Worm (Caenorhabditis elegans) whole organism, L1 larva: Measurements from ENCODE around the gene arx-3.
A peak's percentile ranks its signal among the peaks of the same experiment; 100 is the strongest.

Experiments
- C04F5.9 ChIP-seq: sonication (generic microtip); optimal IDR thresholded peaks from 2 replicates; lab custom pipeline; 2016; ENCODE audit warnings: missing genetic modification characterization, missing compliant biosample characterization
- aha-1 ChIP-seq: fragments of 150-350 bp; optimal IDR thresholded peaks from 2 replicates; lab custom pipeline; 2014; ENCODE audit warnings: missing biosample characterization, missing genetic modification characterization
- ama-1 ChIP-seq: fragments of 150-350 bp; optimal IDR thresholded peaks from 2 replicates; lab custom pipeline; 2014
- blmp-1 ChIP-seq: fragments of 150-350 bp; optimal IDR thresholded peaks from 2 replicates; lab custom pipeline; 2014; ENCODE audit warnings: missing biosample characterization, missing genetic modification characterization
- ceh-63 ChIP-seq: fragments of 200-800 bp; sonication (Bioruptor generic); optimal IDR thresholded peaks from 2 replicates; lab custom pipeline; 2018; ENCODE audit warnings: mild to moderate bottlenecking, missing genetic modification characterization, missing compliant biosample characterization
- dsc-1 ChIP-seq: sonication (generic microtip); optimal IDR thresholded peaks from 2 replicates; lab custom pipeline; 2016; ENCODE audit warnings: mild to moderate bottlenecking, missing genetic modification characterization, missing compliant biosample characterization
- efl-1 ChIP-seq, 4 experiments: fragments of 150-350 bp; optimal IDR thresholded peaks in 3 of 4; peaks in 1 of 4; 1 replicate in 1 of 4; 2 replicates in 3 of 4; lab custom pipeline; 2014; ENCODE audit warnings: missing biosample characterization in 2 of 4, missing genetic modification characterization in 2 of 4, missing genetic modification reagents in 2 of 4
- efl-3 ChIP-seq: fragments of 200-800 bp; sonication (Bioruptor generic); optimal IDR thresholded peaks from 2 replicates; lab custom pipeline; 2018; ENCODE audit warnings: mild to moderate bottlenecking, missing genetic modification characterization, missing compliant biosample characterization
- egl-13 ChIP-seq: sonication (generic microtip); optimal IDR thresholded peaks from 2 replicates; lab custom pipeline; 2016; ENCODE audit warnings: missing genotype, missing genetic modification reagents, missing genetic modification characterization, missing compliant biosample characterization
- elt-2 ChIP-seq: sonication (generic microtip); optimal IDR thresholded peaks from 2 replicates; lab custom pipeline; 2016; ENCODE audit warnings: missing genetic modification characterization, mild to moderate bottlenecking, inconsistent platforms, missing compliant biosample characterization, missing genetic modification reagents
- elt-3 ChIP-seq, 6 experiments: fragments of 150-350 bp in 1 of 6; sonication (generic microtip); optimal IDR thresholded peaks; 2 replicates each; lab custom pipeline; 2017 to 2018; ENCODE audit warnings: missing biosample characterization in 6 of 6, missing genetic modification characterization in 6 of 6, inconsistent platforms in 1 of 6
- ets-5 ChIP-seq: fragments of 200-800 bp; sonication (Bioruptor generic); IDR thresholded peaks from 2 replicates; pipeline ENCODE4 v1.3.6; 2022; ENCODE audit warnings: missing genetic modification characterization, missing compliant biosample characterization
- fkh-10 ChIP-seq: sonication (generic microtip); optimal IDR thresholded peaks from 2 replicates; lab custom pipeline; 2017; ENCODE audit warnings: missing biosample characterization, missing genetic modification reagents, missing genetic modification characterization
- fkh-4 ChIP-seq: sonication (generic microtip); optimal IDR thresholded peaks from 2 replicates; lab custom pipeline; 2016; ENCODE audit warnings: missing compliant biosample characterization, missing genetic modification characterization, borderline replicate concordance
- grh-1 ChIP-seq: fragments of 200-800 bp; sonication (Bioruptor generic); IDR thresholded peaks from 2 replicates; pipeline ENCODE4 v1.3.6; 2022; ENCODE audit warnings: missing genetic modification reagents, missing genetic modification characterization, missing compliant biosample characterization
- hlh-17 ChIP-seq: fragments of 200-800 bp; sonication (Bioruptor generic); optimal IDR thresholded peaks from 2 replicates; lab custom pipeline; 2018; ENCODE audit warnings: missing genetic modification characterization, mild to moderate bottlenecking, missing compliant biosample characterization, moderate library complexity, borderline replicate concordance
- hpl-2 ChIP-seq: fragments of 150-350 bp; optimal IDR thresholded peaks from 2 replicates; lab custom pipeline; 2014; ENCODE audit warnings: missing biosample characterization, missing genetic modification reagents, missing genetic modification characterization
- lin-14 ChIP-seq: fragments of 200-800 bp; sonication (Bioruptor generic); optimal IDR thresholded peaks from 2 replicates; lab custom pipeline; 2018; ENCODE audit warnings: mild to moderate bottlenecking, missing genetic modification characterization, moderate library complexity, missing compliant biosample characterization
- lsy-2 ChIP-seq, 2 experiments: fragments of 150-350 bp; optimal IDR thresholded peaks; 2 replicates each; lab custom pipeline; 2014; ENCODE audit warnings: missing biosample characterization in 2 of 2, missing genetic modification characterization in 2 of 2
- mab-9 ChIP-seq: fragments of 200-800 bp; sonication (Bioruptor generic); IDR thresholded peaks from 2 replicates; pipeline ENCODE4 v1.3.6; 2022; ENCODE audit warnings: missing genetic modification reagents, missing genetic modification characterization, missing compliant biosample characterization
- mep-1 ChIP-seq: fragments of 150-350 bp; optimal IDR thresholded peaks from 2 replicates; lab custom pipeline; 2014; ENCODE audit warnings: missing biosample characterization, missing genetic modification characterization
- nhr-11 ChIP-seq: fragments of 150-350 bp; optimal IDR thresholded peaks from 2 replicates; lab custom pipeline; 2014; ENCODE audit warnings: missing biosample characterization, missing genetic modification characterization
- nhr-20 ChIP-seq: sonication (generic microtip); optimal IDR thresholded peaks from 2 replicates; lab custom pipeline; 2016; ENCODE audit warnings: mild to moderate bottlenecking, missing genetic modification characterization, missing compliant biosample characterization
- nhr-71 ChIP-seq: sonication (generic microtip); optimal IDR thresholded peaks from 2 replicates; lab custom pipeline; 2016; ENCODE audit warnings: mild to moderate bottlenecking, missing genetic modification characterization, moderate library complexity, missing compliant biosample characterization
- nhr-77 ChIP-seq: fragments of 150-350 bp; optimal IDR thresholded peaks from 2 replicates; lab custom pipeline; 2014; ENCODE audit warnings: missing biosample characterization, missing genetic modification characterization
- nhr-85 ChIP-seq: sonication (generic microtip); peaks from one replicate; lab custom pipeline; 2016; ENCODE audit warnings: missing genetic modification characterization, inconsistent platforms, missing compliant biosample characterization
- nhr-90 ChIP-seq: sonication (generic microtip); optimal IDR thresholded peaks from 2 replicates; lab custom pipeline; 2016; ENCODE audit warnings: mild to moderate bottlenecking, missing genetic modification characterization, missing compliant biosample characterization; ENCODE audit not compliant: poor library complexity
- pqm-1 ChIP-seq: sonication (generic microtip); optimal IDR thresholded peaks from 3 replicates; lab custom pipeline; 2017; ENCODE audit warnings: missing biosample characterization, missing genetic modification characterization
- skn-1 ChIP-seq: fragments of 150-350 bp; optimal IDR thresholded peaks from 2 replicates; lab custom pipeline; 2014; ENCODE audit warnings: missing biosample characterization, missing genetic modification characterization
- unc-98 ChIP-seq: fragments of 200-800 bp; sonication (Bioruptor generic); IDR thresholded peaks from 2 replicates; pipeline ENCODE4 v1.3.6; 2022; ENCODE audit warnings: missing genetic modification characterization, missing compliant biosample characterization
- zip-4 ChIP-seq: fragments of 200-800 bp; sonication (Bioruptor generic); optimal IDR thresholded peaks from 2 replicates; lab custom pipeline; 2018; ENCODE audit warnings: mild to moderate bottlenecking, missing genetic modification characterization, moderate library complexity, missing compliant biosample characterization
- ztf-11 ChIP-seq, 2 experiments: sonication (generic microtip); optimal IDR thresholded peaks; 2 replicates each; lab custom pipeline; 2016 to 2017; ENCODE audit warnings: missing genetic modification characterization in 2 of 2, missing biosample characterization in 1 of 2, missing compliant biosample characterization in 1 of 2

arx-3 gene

DNA sequence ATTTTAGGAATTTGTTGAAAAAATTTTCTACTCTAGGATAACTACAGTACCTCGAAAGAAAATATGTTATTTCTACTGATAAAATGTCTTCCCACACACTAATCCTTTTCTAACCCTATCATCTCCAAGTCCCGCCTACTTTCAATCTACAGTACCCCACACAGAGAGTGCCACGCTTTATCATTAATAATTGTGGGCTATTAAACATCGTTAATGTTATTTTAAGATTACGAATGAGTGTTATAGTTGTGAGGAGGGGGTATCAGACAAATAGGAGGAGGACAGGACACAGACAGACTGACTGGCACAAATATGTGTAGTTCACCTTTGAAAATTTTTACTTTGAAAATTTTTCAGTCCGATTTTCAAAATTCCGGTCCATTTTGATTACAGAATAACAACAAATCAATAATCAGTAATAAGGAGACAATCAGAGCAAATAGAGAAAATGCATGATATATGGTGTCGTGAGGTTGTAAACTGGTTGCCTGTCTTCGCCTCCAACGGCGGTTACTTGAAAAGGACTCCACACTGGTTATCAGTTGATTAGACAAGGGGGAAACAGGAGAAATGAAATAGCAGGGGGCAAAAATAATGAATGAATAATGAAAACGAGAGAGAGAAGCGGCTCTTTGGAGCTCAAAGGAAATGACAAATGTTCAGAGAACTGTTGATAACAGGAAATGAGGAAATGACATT lies 36.0 kb upstream of the arx-3 start:
- TF ChIP-seq mab-9 (GFP tag; lab: Robert Waterston, UW) (no peak), efl-1 (optimal IDR thresholded peaks at IDR 0.05; lab: Kevin White, UChicago) (no peak), efl-1 (GFP tag; optimal IDR thresholded peaks at IDR 0.05 in 1 of 2; lab: Kevin White, UChicago) (peak in 1 of 2 experiments; percentile 60), lsy-2 (tag; optimal IDR thresholded peaks at IDR 0.05; lab: Kevin White, UChicago) (peak in 1 of 2 experiments; percentile 30)

DNA sequence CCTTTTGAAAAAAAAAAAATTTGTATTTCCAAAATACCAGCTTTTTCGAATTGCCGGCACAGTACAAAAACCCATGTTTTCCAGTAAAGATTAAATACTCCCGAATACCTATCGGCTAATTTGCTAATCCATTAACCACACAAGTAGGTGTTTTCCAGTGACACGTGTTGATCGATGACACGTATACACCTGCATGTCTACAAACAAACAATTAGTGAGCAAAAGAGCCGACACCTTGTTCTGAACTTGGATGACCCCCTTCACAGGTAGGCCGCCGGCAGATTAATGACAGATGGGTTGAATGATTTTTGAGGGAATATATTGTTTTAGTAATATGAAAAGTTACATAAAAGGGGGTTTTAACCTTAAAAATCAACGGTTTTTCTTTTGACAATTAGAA lies 34.3 kb upstream of the arx-3 start:
- TF ChIP-seq efl-3 (GFP tag; lab: Kevin White, UChicago) (no peak), nhr-77 (no peak), nhr-20 (tag; lab: Kevin White, UChicago) (no peak), elt-2 (tag; lab: Kevin White, UChicago) (no peak)

DNA sequence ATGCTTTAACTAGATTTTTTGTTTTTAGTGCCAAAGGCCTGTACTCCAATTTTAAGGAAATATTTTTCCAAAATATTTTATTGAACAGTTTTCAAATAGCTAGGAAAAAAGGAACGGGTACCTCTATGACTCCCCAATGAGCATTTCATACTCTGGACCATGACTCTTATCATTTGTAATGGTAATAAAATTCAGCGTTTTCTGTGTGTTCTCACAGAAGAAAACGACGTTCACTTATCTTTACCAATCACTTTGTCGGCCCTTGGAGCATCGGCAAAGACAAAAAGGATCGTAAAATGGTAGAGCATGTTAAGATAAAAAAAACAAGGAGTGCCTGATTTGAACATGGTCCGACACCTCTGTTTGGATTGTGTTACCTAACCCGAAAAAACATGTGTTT lies 29.3 kb upstream of the arx-3 start:
- TF ChIP-seq efl-3 (GFP tag; lab: Kevin White, UChicago) (no peak), fkh-4 (no peak), elt-2 (tag; lab: Kevin White, UChicago) (no peak), efl-1 (optimal IDR thresholded peaks at IDR 0.05; lab: Kevin White, UChicago) (no peak), efl-1 (GFP tag; optimal IDR thresholded peaks at IDR 0.05 in 1 of 2; lab: Kevin White, UChicago) (peak in 1 of 2 experiments; percentile 54)
- TF ChIP-seq, all 84 proteins: peak for 1

DNA sequence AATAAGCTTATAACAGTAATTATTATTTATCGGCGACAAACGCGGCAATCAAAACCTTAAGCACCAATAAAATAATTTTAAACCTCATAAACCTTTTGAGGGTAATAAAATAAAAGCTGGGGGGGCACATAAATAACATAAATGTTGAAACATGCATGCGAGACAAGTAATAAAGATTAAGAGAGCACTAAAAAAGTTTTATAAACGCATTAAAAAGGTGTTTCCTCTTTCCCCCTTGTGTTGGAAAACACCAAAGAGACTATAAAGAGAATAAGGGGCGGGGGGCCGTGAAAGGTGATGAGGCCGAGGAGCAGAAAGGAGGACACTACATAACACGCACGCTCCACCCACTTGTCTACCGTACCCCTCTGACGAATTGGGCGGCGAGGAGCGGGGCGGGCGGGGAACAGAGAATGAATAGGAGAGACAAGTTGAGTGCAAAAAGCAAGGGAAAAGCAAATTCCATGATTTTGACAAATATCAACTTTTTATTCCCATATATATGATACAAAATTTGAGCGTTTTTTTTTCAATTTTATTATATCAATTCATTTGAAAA lies 26.6 kb upstream of the arx-3 start:
- TF ChIP-seq nhr-71 (tag; lab: Kevin White, UChicago) (peak; percentile 8), egl-13 (tag; lab: Kevin White, UChicago) (no peak), elt-2 (tag; lab: Kevin White, UChicago) (peak; percentile 63), lsy-2 (tag; optimal IDR thresholded peaks at IDR 0.05; lab: Kevin White, UChicago) (peak; percentile 10 to 70), fkh-10 (GFP tag; lab: Kevin White, UChicago) (no peak), dsc-1 (tag; lab: Kevin White, UChicago) (peak; percentile 8), nhr-90 (tag; lab: Kevin White, UChicago) (no peak), lin-14 (GFP tag; lab: Kevin White, UChicago) (peak; percentile 19), elt-3 (tag; optimal IDR thresholded peaks at IDR 0.05; lab: Kevin White, UChicago) (peak in 1 of 6 experiments; percentile 11)

DNA sequence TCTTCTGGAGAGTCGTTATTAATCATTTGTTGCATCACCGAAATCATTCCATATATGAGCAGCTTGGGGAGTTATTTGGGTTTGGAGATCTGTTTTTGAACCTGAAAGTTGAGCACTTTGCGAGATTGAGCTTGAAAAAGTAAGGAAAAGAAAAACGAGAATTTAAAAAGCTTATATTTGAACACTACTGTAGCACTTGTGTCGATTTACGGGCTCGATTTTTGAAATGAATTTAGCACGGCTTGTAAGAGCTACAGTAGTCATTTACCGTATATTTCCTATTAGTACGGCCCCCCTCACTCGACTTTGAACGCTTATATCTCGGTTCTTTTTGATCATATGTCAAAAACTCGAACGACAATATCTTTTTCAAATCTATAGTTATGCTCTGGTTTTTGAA lies 26.0 kb upstream of the arx-3 start, which contains the start of gene nob-1:
Gene nob-1 (minus strand): TSS at position 101 of the 400 bp plus-strand sequence.
- TF ChIP-seq pqm-1 (tag; lab: Kevin White, UChicago) (no peak), elt-2 (tag; lab: Kevin White, UChicago) (no peak)

DNA sequence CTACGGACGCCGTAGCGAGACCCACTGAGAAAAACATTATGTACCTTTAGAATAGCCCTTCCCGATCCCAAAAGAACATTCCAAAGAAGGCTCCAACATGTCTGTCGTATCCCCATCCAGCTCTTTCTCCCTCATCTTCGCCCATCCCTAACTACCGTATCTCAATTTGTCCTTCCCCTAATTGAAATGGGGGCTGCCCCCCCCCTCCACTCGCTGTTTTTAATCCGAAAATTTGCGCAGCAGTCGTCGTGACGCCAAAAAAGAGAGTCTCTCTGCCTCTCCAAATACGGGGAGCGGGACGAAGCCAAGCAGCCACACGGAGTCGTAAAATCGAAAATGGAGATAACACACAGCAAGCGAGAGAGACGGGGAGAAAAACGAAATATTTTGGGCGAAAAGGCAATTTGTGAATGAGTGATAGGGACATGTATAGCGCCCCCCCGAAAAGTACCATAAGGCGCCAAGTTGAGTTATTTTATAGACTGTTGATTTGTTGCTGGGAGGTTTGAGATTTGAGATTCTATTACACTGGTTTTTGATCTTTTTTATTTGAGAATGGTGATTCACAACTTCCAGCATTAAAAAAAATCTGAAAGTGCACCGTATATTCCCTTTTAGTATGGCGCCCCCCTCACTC lies 23.9 kb upstream of the arx-3 start:
- TF ChIP-seq lsy-2 (tag; optimal IDR thresholded peaks at IDR 0.05; lab: Kevin White, UChicago) (peak in 1 of 2 experiments; percentile 11), aha-1 (tag; lab: Kevin White, UChicago) (no peak), hlh-17 (no peak), ztf-11 (tag; optimal IDR thresholded peaks at IDR 0.05; lab: Kevin White, UChicago) (no peak), nhr-71 (tag; lab: Kevin White, UChicago) (no peak), zip-4 (GFP tag; lab: Kevin White, UChicago) (no peak), ets-5 (no peak), grh-1 (GFP tag; lab: Robert Waterston, UW) (no peak), mep-1 (no peak), nhr-11 (tag; lab: Kevin White, UChicago) (no peak), nhr-85 (tag; lab: Kevin White, UChicago) (peak; percentile 62), hpl-2 (GFP tag; lab: Kevin White, UChicago) (no peak), ama-1 (lab: Kevin White, UChicago) (no peak), ceh-63 (GFP tag; lab: Kevin White, UChicago) (peak; percentile 88), C04F5.9 (tag; lab: Kevin White, UChicago) (no peak), lin-14 (GFP tag; lab: Kevin White, UChicago) (peak; percentile 30), unc-98 (GFP tag; lab: Robert Waterston, UW) (no peak), skn-1 (no peak), blmp-1 (tag; lab: Kevin White, UChicago) (peak; percentile 19), pqm-1 (tag; lab: Kevin White, UChicago) (no peak)
